Fruit fly (Drosophila melanogaster): ENCODE results near the gene Peritrophin-15b.
A peak's percentile ranks its signal among the peaks of the same experiment; 100 is the strongest.

Gene Peritrophin-15b

dm6 chr2L:8376717-8377116 lies 18.0 kb downstream of the Peritrophin-15b start, which contains the start of the genes CG13390 and CG17294 (continued):
- TF ChIP-seq Mes4 (GFP tag; optimal IDR thresholded peaks at IDR 0.05) (peak; percentile 84), CG6813 (GFP tag; optimal IDR thresholded peaks at IDR 0.05) (peak; percentile 99), Trl (optimal IDR thresholded peaks at IDR 0.05) (no peak), Trl (GFP tag; optimal IDR thresholded peaks at IDR 0.05) (peak; percentile 92), tio (GFP tag; optimal IDR thresholded peaks at IDR 0.05) (peak; percentile 98), CG16815 (GFP tag; optimal IDR thresholded peaks at IDR 0.05) (peak; percentile 99), usp (GFP tag; optimal IDR thresholded peaks at IDR 0.05) (no peak), schlank (tag; optimal IDR thresholded peaks at IDR 0.05) (peak; percentile 98), gcm2 (GFP tag; optimal IDR thresholded peaks at IDR 0.05) (peak; percentile 92), ATbp (GFP tag; optimal IDR thresholded peaks at IDR 0.05) (peak; percentile 98), vvl (GFP tag; IDR thresholded peaks at IDR 0.05) (peak; percentile 100), CG12391 (tag; optimal IDR thresholded peaks at IDR 0.05) (peak; percentile 100), CG14014 (GFP tag; IDR thresholded peaks at IDR 0.05) (peak; percentile 100), slp2 (GFP tag; optimal IDR thresholded peaks at IDR 0.05) (peak; percentile 88), CG32532 (GFP tag; IDR thresholded peaks at IDR 0.05) (peak; percentile 100), CG3163 (GFP tag; optimal IDR thresholded peaks at IDR 0.05) (peak; percentile 71), CG1603 (tag; optimal IDR thresholded peaks at IDR 0.05) (peak; percentile 96), CG9932 (GFP tag; IDR thresholded peaks at IDR 0.05) (peak; percentile 100), CG1792 (GFP tag; optimal IDR thresholded peaks at IDR 0.05) (peak; percentile 77), Sox100B (GFP tag; optimal IDR thresholded peaks at IDR 0.05) (peak; percentile 99), Max (GFP tag; optimal IDR thresholded peaks at IDR 0.05) (peak; percentile 99), NfI (GFP tag; optimal IDR thresholded peaks at IDR 0.05) (peak; percentile 100), seq (GFP tag; IDR thresholded peaks at IDR 0.05) (peak; percentile 99), psq (GFP tag; optimal IDR thresholded peaks at IDR 0.05) (peak; percentile 97), CG10274 (GFP tag; optimal IDR thresholded peaks at IDR 0.05) (peak; percentile 94), Deaf1 (tag; optimal IDR thresholded peaks at IDR 0.05) (peak; percentile 92), CkIIα-i1 (GFP tag; IDR thresholded peaks at IDR 0.05) (peak; percentile 98), B-H1 (GFP tag; IDR thresholded peaks at IDR 0.05) (peak; percentile 99), CG2678 (tag; optimal IDR thresholded peaks at IDR 0.05) (peak; percentile 100), sob (GFP tag; IDR thresholded peaks at IDR 0.05) (peak; percentile 100), lilli (GFP tag; optimal IDR thresholded peaks at IDR 0.05) (peak; percentile 99), CG11695 (GFP tag; IDR thresholded peaks at IDR 0.05) (peak; percentile 100), CG15514 (GFP tag; optimal IDR thresholded peaks at IDR 0.05) (peak; percentile 98), Dek (tag; optimal IDR thresholded peaks at IDR 0.05) (peak; percentile 100), Hmx (GFP tag; optimal IDR thresholded peaks at IDR 0.05) (peak; percentile 85), da (GFP tag; optimal IDR thresholded peaks at IDR 0.05) (peak; percentile 92), pnt (GFP tag; optimal IDR thresholded peaks at IDR 0.05) (peak; percentile 93), bab2 (GFP tag; optimal IDR thresholded peaks at IDR 0.05) (peak; percentile 96), Fer3 (tag; optimal IDR thresholded peaks at IDR 0.05) (peak; percentile 100), CG8478 (optimal IDR thresholded peaks at IDR 0.05) (no peak), bigmax (GFP tag; optimal IDR thresholded peaks at IDR 0.05) (peak; percentile 83), Lpt (GFP tag; optimal IDR thresholded peaks at IDR 0.05) (no peak), YL-1 (GFP tag; optimal IDR thresholded peaks at IDR 0.05) (peak; percentile 99), nmo (GFP tag; optimal IDR thresholded peaks at IDR 0.05) (peak; percentile 100), Abd-B (GFP tag; optimal IDR thresholded peaks at IDR 0.05) (peak; percentile 100), Dad (GFP tag; optimal IDR thresholded peaks at IDR 0.05) (peak; percentile 91), CG10431 (GFP tag; optimal IDR thresholded peaks at IDR 0.05) (peak; percentile 97), Elba2 (GFP tag; optimal IDR thresholded peaks at IDR 0.05) (peak; percentile 82), Neu2 (GFP tag; optimal IDR thresholded peaks at IDR 0.05; ENCODE audit: borderline replicate concordance) (peak; percentile 36), HLH54F (GFP tag; optimal IDR thresholded peaks at IDR 0.05) (peak; percentile 95), H2.0 (GFP tag; IDR thresholded peaks at IDR 0.05) (peak; percentile 99), CG14667 (GFP tag; IDR thresholded peaks at IDR 0.05) (peak; percentile 99)
